Fruit fly (Drosophila melanogaster): ENCODE data around the gene Efa6.

Efa6 gene

DNA sequence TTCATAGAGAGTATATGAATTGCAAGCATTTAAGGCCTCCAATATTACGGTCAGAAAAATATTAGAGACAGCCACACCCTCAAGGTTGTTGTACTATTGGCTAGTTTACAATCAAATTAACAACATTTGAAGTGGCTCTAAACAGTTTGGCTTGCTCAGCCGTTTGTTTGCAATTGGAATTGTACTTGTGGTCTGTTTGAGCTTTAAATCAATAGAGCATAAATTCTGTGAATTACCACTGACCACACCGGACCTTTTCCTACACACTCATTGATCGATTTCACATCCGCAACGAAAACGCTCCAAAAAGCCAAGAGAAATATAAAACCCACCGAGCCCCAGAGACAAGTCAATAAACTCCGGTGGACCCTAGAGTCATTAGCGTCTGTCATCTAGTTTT is 14.0 kb upstream of the Efa6 start (continued):
- TF ChIP-seq CG4707 (GFP tag; optimal IDR thresholded peaks at IDR 0.05) (peak; percentile 25), CG12071 (GFP tag; optimal IDR thresholded peaks at IDR 0.05) (no peak), CG15601 (tag; optimal IDR thresholded peaks at IDR 0.05) (peak; percentile 47), br (optimal IDR thresholded peaks at IDR 0.05) (no peak), Rx (GFP tag; IDR thresholded peaks at IDR 0.05) (no peak), CG2875 (GFP tag; optimal IDR thresholded peaks at IDR 0.05) (peak; percentile 3), da (GFP tag; optimal IDR thresholded peaks at IDR 0.05) (no peak), Myb (GFP tag; optimal IDR thresholded peaks at IDR 0.05) (no peak), Doc2 (GFP tag; IDR thresholded peaks at IDR 0.05) (no peak), Sox100B (GFP tag; optimal IDR thresholded peaks at IDR 0.05) (peak; percentile 22), CG13296 (GFP tag; optimal IDR thresholded peaks at IDR 0.05) (peak; percentile 41), psq (GFP tag; optimal IDR thresholded peaks at IDR 0.05) (no peak), CG33557 (GFP tag; optimal IDR thresholded peaks at IDR 0.05) (peak; percentile 22), kni (GFP tag; optimal IDR thresholded peaks at IDR 0.05) (peak; percentile 56), CG12942 (GFP tag; optimal IDR thresholded peaks at IDR 0.05) (no peak), Hr78 (GFP tag; optimal IDR thresholded peaks at IDR 0.05) (peak in 1 of 2 experiments; percentile 7), sens (GFP tag) (peak; percentile 15), CG1233 (GFP tag; optimal IDR thresholded peaks at IDR 0.05) (peak; percentile 11), CG12219 (GFP tag; optimal IDR thresholded peaks at IDR 0.05) (peak; percentile 38), lab (GFP tag; optimal IDR thresholded peaks at IDR 0.05) (peak; percentile 51), E2f2 (GFP tag; IDR thresholded peaks at IDR 0.05) (peak; percentile 26; the same call in 1 of the 2 replicates), ranshi (GFP tag; IDR thresholded peaks at IDR 0.05) (no peak), CG15269 (tag; optimal IDR thresholded peaks at IDR 0.05) (peak; percentile 56), hth (optimal IDR thresholded peaks at IDR 0.05) (no peak), nau (GFP tag; optimal IDR thresholded peaks at IDR 0.05) (peak; percentile 2), CG10209 (GFP tag; optimal IDR thresholded peaks at IDR 0.05) (peak; percentile 22), sd (tag; optimal IDR thresholded peaks at IDR 0.05) (no peak), fd3F (GFP tag; optimal IDR thresholded peaks at IDR 0.05) (peak; percentile 17), CG10543 (GFP tag; optimal IDR thresholded peaks at IDR 0.05) (peak; percentile 24), BEAF-32 (GFP tag; optimal IDR thresholded peaks at IDR 0.05) (no peak), CG9932 (GFP tag; IDR thresholded peaks at IDR 0.05) (no peak), CG4282 (GFP tag; optimal IDR thresholded peaks at IDR 0.05) (no peak), CG11247 (GFP tag; IDR thresholded peaks at IDR 0.05) (no peak), Sin3A (optimal IDR thresholded peaks at IDR 0.05) (no peak), CG6813 (GFP tag; optimal IDR thresholded peaks at IDR 0.05) (peak; percentile 25), Vsx1 (GFP tag; optimal IDR thresholded peaks at IDR 0.05) (peak; percentile 14), pita (GFP tag; optimal IDR thresholded peaks at IDR 0.05) (no peak), grn (GFP tag; optimal IDR thresholded peaks at IDR 0.05) (no peak), HHEX (GFP tag; optimal IDR thresholded peaks at IDR 0.05) (peak; percentile 9), CG12769 (tag; optimal IDR thresholded peaks at IDR 0.05) (peak; percentile 6), CG12659 (GFP tag; optimal IDR thresholded peaks at IDR 0.05) (peak; percentile 21), CG11723 (GFP tag; optimal IDR thresholded peaks at IDR 0.05) (peak; percentile 18), CG13287 (GFP tag; IDR thresholded peaks at IDR 0.05; ENCODE audit: partially characterized antibody) (no peak), CG7372 (GFP tag; IDR thresholded peaks at IDR 0.05) (no peak), CG18262 (tag; optimal IDR thresholded peaks at IDR 0.05) (no peak), corto (GFP tag; optimal IDR thresholded peaks at IDR 0.05) (no peak), wek (GFP tag; optimal IDR thresholded peaks at IDR 0.05) (peak; percentile 58), stc (GFP tag; IDR thresholded peaks at IDR 0.05) (no peak), dmrt99B (tag; optimal IDR thresholded peaks at IDR 0.05) (peak; percentile 13), CG2199 (GFP tag; IDR thresholded peaks at IDR 0.05) (no peak), CG7987 (GFP tag; optimal IDR thresholded peaks at IDR 0.05) (peak; percentile 5)
